Comparison of ENCODE assay signal across 5 worm cellular contexts in the genomic region with DNA sequence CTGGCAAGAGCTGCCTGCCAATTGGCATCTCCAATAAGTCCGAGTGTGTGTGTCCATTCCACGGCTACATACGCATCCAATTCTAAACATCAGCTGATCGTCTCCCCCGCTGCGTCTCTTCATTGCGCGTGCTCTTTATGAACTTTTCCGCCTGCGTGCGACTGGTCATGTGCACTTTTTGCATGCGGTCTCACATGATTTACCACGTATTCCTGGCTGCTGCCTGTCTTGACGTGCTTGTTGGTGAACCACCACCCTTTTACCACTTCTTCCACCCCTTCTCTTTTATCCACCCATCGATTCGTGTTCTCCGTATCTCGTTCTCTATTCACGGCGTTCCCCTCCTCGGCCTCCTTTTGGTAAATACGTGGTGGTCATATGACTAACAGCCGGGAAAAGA.
A peak's percentile ranks its signal among the peaks of the same experiment; 100 is the strongest.
TF ChIP-seq lines count a peak whose summit lies in the region.

No protein-coding gene starts in this region.

TF ChIP-seq in whole organism, L1 larva, 84 proteins besides CTCF, POLR2A, EP300 and RAD21 (continues in another document):
- TF ChIP-seq hpl-2 (GFP tag; optimal IDR thresholded peaks at IDR 0.05; lab: Kevin White, UChicago) = no peak
- TF ChIP-seq pag-3 (tag; optimal IDR thresholded peaks at IDR 0.05; lab: Kevin White, UChicago; ENCODE audit: borderline replicate concordance, insufficient read depth) = peak; percentile 90
- no peak for TF ChIP-seq nhr-28 (tag; optimal IDR thresholded peaks at IDR 0.05; lab: Kevin White, UChicago)
- TF ChIP-seq swsn-7 (tag; optimal IDR thresholded peaks at IDR 0.05; lab: Kevin White, UChicago) = peak; percentile 91
- TF ChIP-seq hlh-4 (tag; optimal IDR thresholded peaks at IDR 0.05; lab: Kevin White, UChicago) = peak; percentile 33
- TF ChIP-seq fkh-4 (tag; optimal IDR thresholded peaks at IDR 0.05; lab: Kevin White, UChicago; ENCODE audit: borderline replicate concordance) = peak; percentile 41
- TF ChIP-seq isw-1 (GFP tag; IDR thresholded peaks at IDR 0.05; lab: Robert Waterston, UW) = peak; percentile 83
- TF ChIP-seq xbp-1 (tag; optimal IDR thresholded peaks at IDR 0.05; lab: Kevin White, UChicago) = peak; percentile 88
- peak; percentile 83 for TF ChIP-seq lsy-2 (tag; optimal IDR thresholded peaks at IDR 0.05; lab: Kevin White, UChicago)
- peak; percentile 54; the same call in 1 of the 2 replicates for TF ChIP-seq grh-1 (GFP tag; IDR thresholded peaks at IDR 0.05; lab: Robert Waterston, UW)
- peak; percentile 82 for TF ChIP-seq nhr-11 (tag; optimal IDR thresholded peaks at IDR 0.05; lab: Kevin White, UChicago)
- no peak for TF ChIP-seq ceh-90 (tag; optimal IDR thresholded peaks at IDR 0.05; lab: Kevin White, UChicago)
- TF ChIP-seq nhr-76 (tag; optimal IDR thresholded peaks at IDR 0.05; lab: Kevin White, UChicago) = no peak
- no peak for TF ChIP-seq efl-3 (GFP tag; optimal IDR thresholded peaks at IDR 0.05; lab: Kevin White, UChicago)
- TF ChIP-seq nhr-90 (tag; optimal IDR thresholded peaks at IDR 0.05; lab: Kevin White, UChicago; ENCODE audit: poor library complexity) = peak; percentile 75
- TF ChIP-seq mep-1 (tag; optimal IDR thresholded peaks at IDR 0.05; lab: Kevin White, UChicago) = peak; percentile 88

TF ChIP-seq in whole organism, L3 larva, 47 proteins besides CTCF, POLR2A, EP300 and RAD21 (continues in another document):
- TF ChIP-seq tbx-2 (tag; optimal IDR thresholded peaks at IDR 0.05; lab: Kevin White, UChicago) (peak; percentile 75), pqm-1 (tag; optimal IDR thresholded peaks at IDR 0.05; lab: Kevin White, UChicago) (no peak), zag-1 (tag; optimal IDR thresholded peaks at IDR 0.05; lab: Kevin White, UChicago) (no peak), fos-1 (tag; optimal IDR thresholded peaks at IDR 0.05; lab: Kevin White, UChicago) (no peak), lin-39 (tag; optimal IDR thresholded peaks at IDR 0.05; lab: Kevin White, UChicago) (peak; percentile 89), ceh-82 (tag; optimal IDR thresholded peaks at IDR 0.05; lab: Kevin White, UChicago) (no peak), elt-3 (tag; optimal IDR thresholded peaks at IDR 0.05; lab: Kevin White, UChicago) (no peak), unc-39 (tag; optimal IDR thresholded peaks at IDR 0.05; lab: Kevin White, UChicago) (peak; percentile 38), fkh-10 (GFP tag; optimal IDR thresholded peaks at IDR 0.05; lab: Kevin White, UChicago) (peak; percentile 73), nhr-23 (tag; optimal IDR thresholded peaks at IDR 0.05; lab: Kevin White, UChicago) (no peak), lsy-12 (tag; optimal IDR thresholded peaks at IDR 0.05; lab: Kevin White, UChicago) (peak; percentile 86), nhr-28 (tag; optimal IDR thresholded peaks at IDR 0.05; lab: Kevin White, UChicago) (no peak), nfya-1 (tag; optimal IDR thresholded peaks at IDR 0.05; lab: Kevin White, UChicago; ENCODE audit: insufficient read depth) (peak; percentile 77), lin-15B (tag; optimal IDR thresholded peaks at IDR 0.05; lab: Kevin White, UChicago) (peak; percentile 36), mml-1 (tag; optimal IDR thresholded peaks at IDR 0.05; lab: Kevin White, UChicago) (no peak), aly-2 (tag; optimal IDR thresholded peaks at IDR 0.05; lab: Kevin White, UChicago) (no peak), mdl-1 (tag; optimal IDR thresholded peaks at IDR 0.05; lab: Kevin White, UChicago) (peak; percentile 40), ama-1 (optimal IDR thresholded peaks at IDR 0.05; lab: Kevin White, UChicago) (no peak), fkh-2 (tag; optimal IDR thresholded peaks at IDR 0.05; lab: Kevin White, UChicago) (no peak)

TF ChIP-seq in whole organism, early embryonic, 17 proteins besides CTCF, POLR2A, EP300 and RAD21:
- TF ChIP-seq hmbx-1 (tag; optimal IDR thresholded peaks at IDR 0.05; lab: Kevin White, UChicago) (no peak), ets-7 (tag; optimal IDR thresholded peaks at IDR 0.05; lab: Kevin White, UChicago) (no peak), ceh-13 (GFP tag; optimal IDR thresholded peaks at IDR 0.05; lab: Kevin White, UChicago) (no peak), ama-1 (optimal IDR thresholded peaks at IDR 0.05; lab: Kevin White, UChicago) (no peak), tra-4 (tag; optimal IDR thresholded peaks at IDR 0.05; lab: Kevin White, UChicago) (no peak), flt-1 (GFP tag; IDR thresholded peaks at IDR 0.05; lab: Robert Waterston, UW) (no peak), sea-1 (GFP tag; conservative IDR thresholded peaks at IDR 0.05; lab: Robert Waterston, UW) (peak; percentile 61; the same call in 1 of the 2 replicates), F13C5.2 (tag; optimal IDR thresholded peaks at IDR 0.05; lab: Kevin White, UChicago) (peak; percentile 81), tbx-11 (GFP tag; IDR thresholded peaks at IDR 0.05; lab: Robert Waterston, UW) (0 out of 2 replicates have a peak, but pooled peaks have one; percentile 45), B0310.2 (tag; optimal IDR thresholded peaks at IDR 0.05; lab: Kevin White, UChicago) (peak; percentile 41), ceh-36 (tag; optimal IDR thresholded peaks at IDR 0.05; lab: Kevin White, UChicago) (no peak), pes-1 (GFP tag; IDR thresholded peaks at IDR 0.05; lab: Robert Waterston, UW) (no peak), hmg-4 (GFP tag; optimal IDR thresholded peaks at IDR 0.05; lab: Kevin White, UChicago) (peak; percentile 93), scrt-1 (GFP tag; IDR thresholded peaks at IDR 0.05; lab: Robert Waterston, UW) (peak; percentile 70), hnd-1 (tag; optimal IDR thresholded peaks at IDR 0.05; lab: Kevin White, UChicago) (no peak), aly-1 (tag; optimal IDR thresholded peaks at IDR 0.05; lab: Kevin White, UChicago) (no peak), tbx-37 (GFP tag; conservative IDR thresholded peaks at IDR 0.05; lab: Robert Waterston, UW) (no peak; the same call in 1 of the 2 replicates)

TF ChIP-seq in whole organism, midembryonic, 9 proteins besides CTCF, POLR2A, EP300 and RAD21:
- TF ChIP-seq flt-1 (GFP tag; IDR thresholded peaks at IDR 0.05; lab: Robert Waterston, UW) = 0 out of 2 replicates have a peak, but pooled peaks have one; percentile 55
- TF ChIP-seq ztf-23 (GFP tag; IDR thresholded peaks at IDR 0.05; lab: Robert Waterston, UW) = peak; percentile 45; the same call in 1 of the 2 replicates
- TF ChIP-seq T22C8.4 (GFP tag; IDR thresholded peaks at IDR 0.05; lab: Robert Waterston, UW) = peak; percentile 26; the same call in 1 of the 2 replicates
- no peak for TF ChIP-seq tab-1 (GFP tag; IDR thresholded peaks at IDR 0.05; lab: Robert Waterston, UW)
- TF ChIP-seq cog-1 (tag; optimal IDR thresholded peaks at IDR 0.05; lab: Kevin White, UChicago) = peak; percentile 77

TF ChIP-seq in whole organism, young adult, 124 proteins besides CTCF, POLR2A, EP300 and RAD21 (continues in another document):
- TF ChIP-seq lin-40 (tag; optimal IDR thresholded peaks at IDR 0.05; lab: Kevin White, UChicago) (peak; percentile 75), snpc-1.1 (tag; optimal IDR thresholded peaks at IDR 0.05; lab: Kevin White, UChicago; ENCODE audit: insufficient read depth) (no peak), die-1 (tag; optimal IDR thresholded peaks at IDR 0.05; lab: Kevin White, UChicago) (no peak), mes-4 (tag; optimal IDR thresholded peaks at IDR 0.05; lab: Kevin White, UChicago) (no peak), snpc-1.3 (tag; optimal IDR thresholded peaks at IDR 0.05; lab: Kevin White, UChicago; ENCODE audit: insufficient read depth) (no peak), F39B2.1 (GFP tag; IDR thresholded peaks at IDR 0.05; lab: Robert Waterston, UW) (no peak), egl-44 (GFP tag; IDR thresholded peaks at IDR 0.05; lab: Robert Waterston, UW) (peak; percentile 84), Y53F4B.3 (GFP tag; IDR thresholded peaks at IDR 0.05; lab: Robert Waterston, UW) (no peak), F10E7.11 (tag; optimal IDR thresholded peaks at IDR 0.05; lab: Kevin White, UChicago) (no peak), Y53G8AR.9 (GFP tag; conservative IDR thresholded peaks at IDR 0.05; lab: Robert Waterston, UW) (0 out of 2 replicates have a peak, but pooled peaks have one; percentile 49), lag-1 (GFP tag; IDR thresholded peaks at IDR 0.05; lab: Robert Waterston, UW) (no peak), nhr-120 (GFP tag; IDR thresholded peaks at IDR 0.05; lab: Robert Waterston, UW) (no peak), F52B5.7 (tag; optimal IDR thresholded peaks at IDR 0.05; lab: Kevin White, UChicago) (peak; percentile 51), T26A5.8 (tag; optimal IDR thresholded peaks at IDR 0.05; lab: Kevin White, UChicago) (no peak), ekl-4 (GFP tag; IDR thresholded peaks at IDR 0.05; lab: Robert Waterston, UW) (peak; percentile 88), chd-7 (tag; optimal IDR thresholded peaks at IDR 0.05; lab: Kevin White, UChicago) (peak; percentile 91), tbp1 (GFP tag; optimal IDR thresholded peaks at IDR 0.05; lab: Kevin White, UChicago) (peak; percentile 53), C06A6.2 (GFP tag; conservative IDR thresholded peaks at IDR 0.05; lab: Robert Waterston, UW) (peak; percentile 71; the same call in 1 of the 2 replicates), ZK185.1 (tag; optimal IDR thresholded peaks at IDR 0.05; lab: Kevin White, UChicago; ENCODE audit: poor library complexity, severe bottlenecking) (peak; percentile 34), efl-1 (GFP tag; optimal IDR thresholded peaks at IDR 0.05; lab: Kevin White, UChicago) (no peak), nfyb-1 (GFP tag; IDR thresholded peaks at IDR 0.05; lab: Robert Waterston, UW) (peak; percentile 91), ztf-28 (GFP tag; IDR thresholded peaks at IDR 0.05; lab: Robert Waterston, UW) (no peak), lsy-27 (tag; optimal IDR thresholded peaks at IDR 0.05; lab: Kevin White, UChicago; ENCODE audit: borderline replicate concordance, insufficient read depth) (no peak), ceh-58 (GFP tag; IDR thresholded peaks at IDR 0.05; lab: Robert Waterston, UW) (no peak), aptf-3 (GFP tag; IDR thresholded peaks at IDR 0.05; lab: Robert Waterston, UW) (no peak), hsf-1 (GFP tag; IDR thresholded peaks at IDR 0.05; lab: Robert Waterston, UW) (no peak), lin-54 (GFP tag; optimal IDR thresholded peaks at IDR 0.05; lab: Kevin White, UChicago) (peak; percentile 48), F22D6.2 (tag; optimal IDR thresholded peaks at IDR 0.05; lab: Kevin White, UChicago) (no peak), nfya-2 (GFP tag; IDR thresholded peaks at IDR 0.05; lab: Robert Waterston, UW) (no peak), ceh-40 (GFP tag; IDR thresholded peaks at IDR 0.05; lab: Robert Waterston, UW) (no peak), dpl-1 (GFP tag; optimal IDR thresholded peaks at IDR 0.05; lab: Kevin White, UChicago) (no peak), sptf-2 (GFP tag; optimal IDR thresholded peaks at IDR 0.05; lab: Kevin White, UChicago) (no peak), D2030.7 (GFP tag; IDR thresholded peaks at IDR 0.05; lab: Robert Waterston, UW) (no peak), rec-8 (tag; optimal IDR thresholded peaks at IDR 0.05; lab: Kevin White, UChicago) (no peak), Y95B8A.8 (GFP tag; IDR thresholded peaks at IDR 0.05; lab: Robert Waterston, UW) (no peak), xnd-1 (tag; optimal IDR thresholded peaks at IDR 0.05; lab: Kevin White, UChicago) (no peak)
